Worm (Caenorhabditis elegans): Measurements from ENCODE around the gene Y66D12A.30.

The Y66D12A.30 gene

ce11 chrIII:11565602-11566001, 44.1 kb upstream of the Y66D12A.30 start, which contains the start of gene Y66D12A.10 (continued):
- TF ChIP-seq unc-86 (tag; optimal IDR thresholded peaks at IDR 0.05) (peak; percentile 13), ceh-82 (tag; optimal IDR thresholded peaks at IDR 0.05) (peak in 1 of 3 experiments; percentile 56), rnt-1 (tag; optimal IDR thresholded peaks at IDR 0.05) (no peak), elt-3 (tag; optimal IDR thresholded peaks at IDR 0.05) (peak in 1 of 6 experiments; percentile 26), pax-3 (tag; optimal IDR thresholded peaks at IDR 0.05) (no peak), lin-14 (GFP tag; optimal IDR thresholded peaks at IDR 0.05) (no peak), snu-23 (GFP tag; optimal IDR thresholded peaks at IDR 0.05) (peak; percentile 43), nhr-84 (tag; optimal IDR thresholded peaks at IDR 0.05) (no peak), ztf-11 (tag; optimal IDR thresholded peaks at IDR 0.05) (no peak), tbx-2 (tag; optimal IDR thresholded peaks at IDR 0.05) (peak; percentile 17), mab-9 (GFP tag; IDR thresholded peaks at IDR 0.05) (no peak), hpl-2 (GFP tag; optimal IDR thresholded peaks at IDR 0.05) (no peak), ets-5 (GFP tag; IDR thresholded peaks at IDR 0.05) (no peak), grh-1 (GFP tag; IDR thresholded peaks at IDR 0.05) (no peak), ceh-63 (GFP tag; optimal IDR thresholded peaks at IDR 0.05) (no peak), unc-98 (GFP tag; IDR thresholded peaks at IDR 0.05) (no peak), elt-2 (tag; optimal IDR thresholded peaks at IDR 0.05) (no peak), hlh-4 (tag; optimal IDR thresholded peaks at IDR 0.05) (no peak), nhr-12 (tag; optimal IDR thresholded peaks at IDR 0.05) (no peak), skn-1 (tag; optimal IDR thresholded peaks at IDR 0.05) (peak; percentile 62), fkh-8 (tag; optimal IDR thresholded peaks at IDR 0.05) (no peak), aly-2 (tag; optimal IDR thresholded peaks at IDR 0.05) (no peak), efl-3 (GFP tag; optimal IDR thresholded peaks at IDR 0.05) (no peak), fkh-10 (GFP tag; optimal IDR thresholded peaks at IDR 0.05) (no peak), mep-1 (tag; optimal IDR thresholded peaks at IDR 0.05) (peak; percentile 25), ztf-4 (tag; optimal IDR thresholded peaks at IDR 0.05) (no peak), fos-1 (tag; optimal IDR thresholded peaks at IDR 0.05) (no peak), lin-39 (tag; optimal IDR thresholded peaks at IDR 0.05) (no peak), Y116A8C.19 (tag; optimal IDR thresholded peaks at IDR 0.05; ENCODE audit: borderline replicate concordance) (no peak), nhr-19 (GFP tag; conservative IDR thresholded peaks at IDR 0.05) (0 out of 2 replicates have a peak, but pooled peaks have one; percentile 14), efl-1 (optimal IDR thresholded peaks at IDR 0.05) (peak; percentile 88 to 96), efl-1 (GFP tag; optimal IDR thresholded peaks at IDR 0.05 in 1 of 2) (peak; percentile 97 to 100), ama-1 (optimal IDR thresholded peaks at IDR 0.05) (no peak), dpl-1 (GFP tag; optimal IDR thresholded peaks at IDR 0.05) (peak; percentile 91 to 96 (median 94)), blmp-1 (tag; optimal IDR thresholded peaks at IDR 0.05) (peak; percentile 32), pag-3 (tag; optimal IDR thresholded peaks at IDR 0.05; ENCODE audit: borderline replicate concordance, insufficient read depth) (no peak), lin-13 (GFP tag; optimal IDR thresholded peaks at IDR 0.05) (peak; percentile 32), C16A3.4 (tag; optimal IDR thresholded peaks at IDR 0.05) (peak; percentile 14), nhr-20 (tag; optimal IDR thresholded peaks at IDR 0.05) (no peak), dsc-1 (tag; optimal IDR thresholded peaks at IDR 0.05) (no peak), F16B12.6 (tag; optimal IDR thresholded peaks at IDR 0.05) (peak; percentile 41), fkh-4 (tag; optimal IDR thresholded peaks at IDR 0.05; ENCODE audit: borderline replicate concordance) (no peak), egl-13 (tag; optimal IDR thresholded peaks at IDR 0.05) (no peak), sup-37 (GFP tag; optimal IDR thresholded peaks at IDR 0.05) (no peak), isw-1 (GFP tag; IDR thresholded peaks at IDR 0.05) (no peak; the same call in 1 of the 2 replicates), xbp-1 (tag; optimal IDR thresholded peaks at IDR 0.05) (peak; percentile 27), zip-4 (GFP tag; optimal IDR thresholded peaks at IDR 0.05) (no peak), C34B4.2 (tag; optimal IDR thresholded peaks at IDR 0.05) (no peak), ceh-88 (GFP tag; IDR thresholded peaks at IDR 0.05) (no peak), unc-62 (GFP tag; optimal IDR thresholded peaks at IDR 0.05) (no peak), nhr-71 (tag; optimal IDR thresholded peaks at IDR 0.05) (no peak), nhr-85 (tag) (peak; percentile 41), lin-35 (GFP tag; optimal IDR thresholded peaks at IDR 0.05) (peak; percentile 96 to 99), vab-15 (tag; optimal IDR thresholded peaks at IDR 0.05) (no peak)

All from whole organism, L1 larva.